Fruit fly (Drosophila melanogaster) whole organism, embryonic: ENCODE results near the gene CG17234.

Experiments
- Adf1 ChIP-seq: fragments of 200-800 bp; sonication (Bioruptor generic); IDR thresholded peaks from 2 replicates; pipeline ENCODE4 v1.3.6; 2022; ENCODE audit warnings: missing biosample characterization, missing genetic modification characterization
- Antp ChIP-seq: fragments of 200-800 bp; sonication (Bioruptor generic); optimal IDR thresholded peaks from 3 replicates; lab custom pipeline; 2016; ENCODE audit warnings: missing biosample characterization, missing genetic modification characterization
- BEAF-32 ChIP-seq: fragments of 200-800 bp; sonication (Bioruptor generic); optimal IDR thresholded peaks from 3 replicates; lab custom pipeline; 2017; ENCODE audit warnings: missing biosample characterization, missing genetic modification characterization, mild to moderate bottlenecking, moderate library complexity, missing genetic modification reagents
- Blimp-1 ChIP-seq: fragments of 200-800 bp; sonication (Bioruptor generic); optimal IDR thresholded peaks from 3 replicates; lab custom pipeline; 2018; ENCODE audit warnings: missing biosample characterization, missing genetic modification characterization, mild to moderate bottlenecking, moderate library complexity, missing genetic modification reagents
- CG10431 ChIP-seq: fragments of 200-800 bp; sonication (Bioruptor generic); optimal IDR thresholded peaks from 3 replicates; lab custom pipeline; 2018; ENCODE audit warnings: missing biosample characterization, mild to moderate bottlenecking, missing genetic modification characterization
- CG10654 ChIP-seq: fragments of 200-800 bp; sonication (Bioruptor generic); optimal IDR thresholded peaks from 2 replicates; lab custom pipeline; 2016; ENCODE audit warnings: missing biosample characterization, missing genetic modification characterization
- CG11247 ChIP-seq: fragments of 200-800 bp; sonication (Bioruptor generic); IDR thresholded peaks from 2 replicates; pipeline ENCODE4 v1.3.6; 2022; ENCODE audit warnings: missing biosample characterization, missing genetic modification characterization
- CG11504 ChIP-seq: fragments of 200-800 bp; sonication (Bioruptor generic); optimal IDR thresholded peaks from 3 replicates; lab custom pipeline; 2019; ENCODE audit warnings: missing biosample characterization, mild to moderate bottlenecking, missing genetic modification characterization, moderate library complexity
- CG12071 ChIP-seq: fragments of 200-800 bp; sonication (Bioruptor generic); optimal IDR thresholded peaks from 3 replicates; lab custom pipeline; 2018; ENCODE audit warnings: missing biosample characterization, mild to moderate bottlenecking, missing genetic modification characterization
- CG14441 ChIP-seq: fragments of 200-800 bp; sonication (Bioruptor generic); IDR thresholded peaks from 2 replicates; pipeline ENCODE4 v1.3.6; 2022; ENCODE audit warnings: missing biosample characterization, missing genetic modification characterization
- CG15269 ChIP-seq: fragments of 200-800 bp; sonication (Bioruptor generic); optimal IDR thresholded peaks from 2 replicates; lab custom pipeline; 2018; ENCODE audit warnings: missing biosample characterization, mild to moderate bottlenecking, missing genetic modification characterization, moderate library complexity
- CG1647 ChIP-seq: fragments of 200-800 bp; sonication (Bioruptor generic); optimal IDR thresholded peaks from 3 replicates; lab custom pipeline; 2016; ENCODE audit warnings: missing biosample characterization, missing genetic modification characterization
- CG1792 ChIP-seq: fragments of 200-800 bp; sonication (Bioruptor generic); optimal IDR thresholded peaks from 2 replicates; lab custom pipeline; 2016; ENCODE audit warnings: missing biosample characterization, missing genetic modification characterization
- CG31365 ChIP-seq: fragments of 200-800 bp; sonication (Bioruptor generic); optimal IDR thresholded peaks from 2 replicates; lab custom pipeline; 2018; ENCODE audit warnings: missing biosample characterization, mild to moderate bottlenecking, missing genetic modification characterization
- CG34376 ChIP-seq: fragments of 200-800 bp; sonication (Bioruptor generic); optimal IDR thresholded peaks from 2 replicates; lab custom pipeline; 2018; ENCODE audit warnings: missing biosample characterization, mild to moderate bottlenecking, missing genetic modification characterization
- CG4617 ChIP-seq: fragments of 200-800 bp; sonication (Bioruptor generic); optimal IDR thresholded peaks from 3 replicates; lab custom pipeline; 2016; ENCODE audit warnings: missing biosample characterization, missing genetic modification characterization, borderline replicate concordance
- CG6765 ChIP-seq: fragments of 200-800 bp; sonication (Bioruptor generic); optimal IDR thresholded peaks from 3 replicates; lab custom pipeline; 2017; ENCODE audit warnings: missing biosample characterization, mild to moderate bottlenecking, missing genetic modification characterization
- CG7556 ChIP-seq: fragments of 200-800 bp; sonication (Bioruptor generic); optimal IDR thresholded peaks from 2 replicates; lab custom pipeline; 2017; ENCODE audit warnings: missing biosample characterization, mild to moderate bottlenecking, missing genetic modification characterization
- D ChIP-seq, 2 experiments: fragments of 200-800 bp in 1 of 2; fragments of >200 bp in 1 of 2; sonication (Bioruptor generic) in 1 of 2; optimal IDR thresholded peaks; 2 replicates in 1 of 2; 3 replicates in 1 of 2; lab custom pipeline; 2017; ENCODE audit warnings: mild to moderate bottlenecking in 1 of 2, missing biosample characterization in 1 of 2, missing genetic modification characterization in 1 of 2, missing genetic modification reagents in 1 of 2
- Dek ChIP-seq: fragments of 200-800 bp; sonication (Bioruptor generic); optimal IDR thresholded peaks from 3 replicates; lab custom pipeline; 2019; ENCODE audit warnings: missing biosample characterization, mild to moderate bottlenecking, missing genetic modification characterization, moderate library complexity
- GATAe ChIP-seq: fragments of 200-800 bp; sonication (Bioruptor generic); conservative IDR thresholded peaks from 2 replicates; pipeline ENCODE4 v1.3.6; 2022; ENCODE audit warnings: missing biosample characterization, missing genetic modification characterization
- Gsc ChIP-seq: fragments of 200-800 bp; sonication (Bioruptor generic); IDR thresholded peaks from 2 replicates; pipeline ENCODE4 v1.3.6; 2022; ENCODE audit warnings: missing biosample characterization, missing genetic modification characterization
- Hmr ChIP-seq: fragments of 200-800 bp; sonication (Bioruptor generic); optimal IDR thresholded peaks from 3 replicates; lab custom pipeline; 2017; ENCODE audit warnings: mild to moderate bottlenecking, missing biosample characterization, missing genetic modification reagents, missing genetic modification characterization
- Hsf ChIP-seq: fragments of 200-800 bp; sonication (Bioruptor generic); optimal IDR thresholded peaks from 3 replicates; lab custom pipeline; 2016; ENCODE audit warnings: missing biosample characterization, missing genetic modification characterization
- Lpt ChIP-seq: fragments of >200 bp; optimal IDR thresholded peaks from 2 replicates; lab custom pipeline; 2018; ENCODE audit warnings: missing biosample characterization, missing genetic modification characterization
- Oaz ChIP-seq: fragments of 200-800 bp; sonication (Bioruptor generic); IDR thresholded peaks from 2 replicates; pipeline ENCODE4 v1.3.6; 2022; ENCODE audit warnings: missing biosample characterization, missing genetic modification characterization
- Six4 ChIP-seq: fragments of 200-800 bp; sonication (Bioruptor generic); optimal IDR thresholded peaks from 2 replicates; lab custom pipeline; 2016; ENCODE audit warnings: missing biosample characterization, missing genetic modification characterization
- Spps ChIP-seq: fragments of 200-800 bp; sonication (Bioruptor generic); optimal IDR thresholded peaks from 2 replicates; lab custom pipeline; 2018; ENCODE audit warnings: missing biosample characterization, mild to moderate bottlenecking, missing genetic modification characterization
- Stat92E ChIP-seq, 3 experiments: fragments of >200 bp in 2 of 3; fragments of 200-800 bp in 1 of 3; sonication (Bioruptor generic) in 1 of 3; optimal IDR thresholded peaks; 2 replicates each; lab custom pipeline; 2017 to 2019; ENCODE audit warnings: missing biosample characterization in 3 of 3, missing genetic modification characterization in 3 of 3, mild to moderate bottlenecking in 1 of 3, moderate library complexity in 1 of 3
- Taf1 ChIP-seq: fragments of 200-800 bp; sonication (Bioruptor generic); IDR thresholded peaks from 2 replicates; pipeline ENCODE4 v1.3.6; 2022; ENCODE audit warnings: missing biosample characterization, missing genetic modification characterization
- amos ChIP-seq: fragments of 200-800 bp; sonication (Bioruptor generic); IDR thresholded peaks from 2 replicates; pipeline ENCODE4 v1.3.6; 2022; ENCODE audit warnings: missing biosample characterization, missing genetic modification characterization; ENCODE audit not compliant: partially characterized antibody
- ase ChIP-seq: fragments of 200-800 bp; sonication (Bioruptor generic); IDR thresholded peaks from 3 replicates; pipeline ENCODE4 v1.3.6; 2022; ENCODE audit warnings: missing biosample characterization, missing genetic modification characterization
- dimm ChIP-seq: fragments of 200-800 bp; sonication (Bioruptor generic); IDR thresholded peaks from 2 replicates; pipeline ENCODE4 v1.3.6; 2022; ENCODE audit warnings: missing biosample characterization, missing genetic modification characterization
- dysf ChIP-seq: fragments of 200-800 bp; sonication (Bioruptor generic); IDR thresholded peaks from 3 replicates; pipeline ENCODE4 v1.3.6; 2022; ENCODE audit warnings: missing biosample characterization, missing genetic modification characterization
- emc ChIP-seq: fragments of 200-800 bp; sonication (Bioruptor generic); optimal IDR thresholded peaks from 2 replicates; lab custom pipeline; 2016; ENCODE audit warnings: missing biosample characterization, missing genetic modification characterization
- eve ChIP-seq, 2 experiments: fragments of >200 bp; optimal IDR thresholded peaks; 2 replicates each; lab custom pipeline; 2017; ENCODE audit warnings: missing biosample characterization in 2 of 2, missing genetic modification characterization in 2 of 2
- gfzf ChIP-seq: fragments of 200-800 bp; sonication (Bioruptor generic); optimal IDR thresholded peaks from 2 replicates; lab custom pipeline; 2016; ENCODE audit warnings: missing biosample characterization, mild to moderate bottlenecking, missing genetic modification characterization, moderate library complexity
- her ChIP-seq: fragments of 200-800 bp; sonication (Bioruptor generic); optimal IDR thresholded peaks from 2 replicates; lab custom pipeline; 2016; ENCODE audit warnings: missing biosample characterization, missing genetic modification characterization
- hth ChIP-seq: fragments of >200 bp; optimal IDR thresholded peaks from 2 replicates; lab custom pipeline; 2017; ENCODE audit warnings: inconsistent platforms
- jumu ChIP-seq: fragments of 200-800 bp; sonication (Bioruptor generic); optimal IDR thresholded peaks from 3 replicates; lab custom pipeline; 2016; ENCODE audit warnings: missing biosample characterization, missing genetic modification characterization
- kah ChIP-seq: fragments of 200-800 bp; sonication (Bioruptor generic); optimal IDR thresholded peaks from 2 replicates; lab custom pipeline; 2018; ENCODE audit warnings: missing biosample characterization, mild to moderate bottlenecking, missing genetic modification characterization
- mld ChIP-seq: fragments of 200-800 bp; sonication (Bioruptor generic); IDR thresholded peaks from 3 replicates; pipeline ENCODE4 v1.3.6; 2022; ENCODE audit warnings: missing biosample characterization, missing genetic modification characterization; ENCODE audit not compliant: partially characterized antibody
- phol ChIP-seq: fragments of 200-800 bp; sonication (Bioruptor generic); optimal IDR thresholded peaks from 3 replicates; lab custom pipeline; 2018; ENCODE audit warnings: missing biosample characterization, mild to moderate bottlenecking, missing genetic modification characterization, moderate library complexity
- rib ChIP-seq: fragments of 200-800 bp; sonication (Bioruptor generic); IDR thresholded peaks from 2 replicates; pipeline ENCODE4 v1.3.6; 2022; ENCODE audit warnings: missing biosample characterization, missing genetic modification characterization
- seq ChIP-seq: fragments of 200-800 bp; sonication (Bioruptor generic); IDR thresholded peaks from 2 replicates; pipeline ENCODE4 v1.3.6; 2022; ENCODE audit warnings: missing biosample characterization, missing genetic modification characterization
- sqz ChIP-seq: fragments of 200-800 bp; sonication (Bioruptor generic); optimal IDR thresholded peaks from 3 replicates; lab custom pipeline; 2018; ENCODE audit warnings: missing biosample characterization, mild to moderate bottlenecking, missing genetic modification characterization
- sr ChIP-seq: fragments of 200-800 bp; sonication (Bioruptor generic); IDR thresholded peaks from 3 replicates; pipeline ENCODE4 v1.3.6; 2022; ENCODE audit warnings: missing biosample characterization, missing genetic modification characterization
- trem ChIP-seq: fragments of 200-800 bp; optimal IDR thresholded peaks from 3 replicates; lab custom pipeline; 2019; ENCODE audit warnings: missing biosample characterization, mild to moderate bottlenecking, missing genetic modification characterization, moderate library complexity
- yki ChIP-seq: fragments of >200 bp; optimal IDR thresholded peaks from 3 replicates; lab custom pipeline; 2018
- zen2 ChIP-seq: fragments of 200-800 bp; sonication (Bioruptor generic); IDR thresholded peaks from 3 replicates; pipeline ENCODE4 v1.3.6; 2022; ENCODE audit warnings: missing biosample characterization, missing genetic modification characterization; ENCODE audit not compliant: partially characterized antibody

Gene CG17234

dm6 chr2L:2221649-2222150 lies 31.1 kb upstream of the CG17234 start (continued):
- peak; percentile 91 for TF ChIP-seq Blimp-1 (GFP tag; lab: Kevin White, UChicago)
- peak; percentile 95 for TF ChIP-seq CG12071
- no peak for TF ChIP-seq amos
- TF ChIP-seq CG11504 (tag; lab: Kevin White, UChicago) = peak; percentile 95
- no peak for TF ChIP-seq hth (lab: Kevin White, UChicago)
- TF ChIP-seq CG15269 (tag; lab: Kevin White, UChicago) = peak; percentile 99
- peak; percentile 99 for TF ChIP-seq Hsf (GFP tag; lab: Kevin White, UChicago)
- peak; percentile 95 for TF ChIP-seq jumu
- TF ChIP-seq CG7556 (GFP tag; lab: Kevin White, UChicago) = peak; percentile 97
- TF ChIP-seq CG14441 (GFP tag; lab: Robert Waterston, UW) = peak; percentile 98
- peak; percentile 84 for TF ChIP-seq GATAe
- peak; percentile 92 for TF ChIP-seq sr (GFP tag; lab: Robert Waterston, UW)
- peak; percentile 90 for TF ChIP-seq her
- peak; percentile 91 for TF ChIP-seq CG1792 (GFP tag; lab: Kevin White, UChicago)
- peak; percentile 85 for TF ChIP-seq Antp
- TF ChIP-seq eve (GFP tag; optimal IDR thresholded peaks at IDR 0.05; lab: Kevin White, UChicago) = peak in 1 of 2 experiments; percentile 4
- no peak for TF ChIP-seq Lpt (GFP tag; lab: Kevin White, UChicago)
- TF ChIP-seq Oaz (GFP tag; lab: Robert Waterston, UW) = peak; percentile 96
- TF ChIP-seq dysf (GFP tag; lab: Robert Waterston, UW) = peak; percentile 99
- TF ChIP-seq CG4617 (GFP tag; lab: Kevin White, UChicago) = peak; percentile 77
- no peak for TF ChIP-seq gfzf
- TF ChIP-seq rib (GFP tag; lab: Robert Waterston, UW) = peak; percentile 99
- TF ChIP-seq Hmr (GFP tag; lab: Kevin White, UChicago) = peak; percentile 99
- TF ChIP-seq seq (GFP tag; lab: Robert Waterston, UW) = peak; percentile 98
- peak; percentile 93 for TF ChIP-seq CG6765 (GFP tag; lab: Kevin White, UChicago)
- TF ChIP-seq CG10654 = peak; percentile 91
- TF ChIP-seq trem = peak; percentile 88
- no peak for TF ChIP-seq mld (GFP tag; lab: Robert Waterston, UW)
- TF ChIP-seq Dek = peak; percentile 98
- TF ChIP-seq Stat92E (GFP tag; optimal IDR thresholded peaks at IDR 0.05; lab: Kevin White, UChicago) = peak in 1 of 3 experiments; percentile 48
- peak; percentile 94 for TF ChIP-seq dimm
- TF ChIP-seq Taf1 (GFP tag; lab: Robert Waterston, UW) = peak; percentile 95
- peak; percentile 92 for TF ChIP-seq phol (tag; lab: Kevin White, UChicago)
- no peak for TF ChIP-seq zen2 (GFP tag; lab: Robert Waterston, UW)
- TF ChIP-seq Adf1 = peak; percentile 87
- TF ChIP-seq CG10431 (GFP tag; lab: Kevin White, UChicago) = peak; percentile 72
- peak; percentile 91 for TF ChIP-seq emc (GFP tag; lab: Kevin White, UChicago)
- TF ChIP-seq Six4 (GFP tag; lab: Kevin White, UChicago) = peak; percentile 92
- TF ChIP-seq kah (GFP tag; lab: Kevin White, UChicago) = peak; percentile 86
- TF ChIP-seq yki (lab: Kevin White, UChicago) = no peak
- no peak for TF ChIP-seq D (optimal IDR thresholded peaks at IDR 0.05; lab: Kevin White, UChicago)
- peak; percentile 89 for TF ChIP-seq D (GFP tag; optimal IDR thresholded peaks at IDR 0.05; lab: Kevin White, UChicago)
- peak; percentile 86 for TF ChIP-seq CG31365 (tag; lab: Kevin White, UChicago)
- peak; percentile 81; the same call in 1 of the 2 replicates for TF ChIP-seq Gsc
- peak; percentile 17 for TF ChIP-seq BEAF-32
- peak; percentile 85 for TF ChIP-seq Spps (tag; lab: Kevin White, UChicago)
- peak; percentile 78 for TF ChIP-seq sqz
- TF ChIP-seq CG34376 = peak; percentile 94
- peak; percentile 96 for TF ChIP-seq ase (GFP tag; lab: Robert Waterston, UW)
- peak; percentile 99 for TF ChIP-seq CG11247 (GFP tag; lab: Robert Waterston, UW)
- TF ChIP-seq CG1647 = peak; percentile 93
